Fruit fly (Drosophila melanogaster): Measurements from ENCODE around the gene indra.
A peak's percentile ranks its signal among the peaks of the same experiment; 100 is the strongest.

The indra gene

dm6 chr3L:1322706-1323105 is 19.5 kb downstream of the indra start, which contains the start of gene CG9184:
Gene CG9184, minus strand, starts transcription at chr3L:1322806.
- TF ChIP-seq grn (GFP tag; optimal IDR thresholded peaks at IDR 0.05) = peak; percentile 1
- TF ChIP-seq Ets65A (GFP tag) = peak; percentile 19
- no peak for TF ChIP-seq hb (GFP tag; IDR thresholded peaks at IDR 0.05; ENCODE audit: partially characterized antibody)
- TF ChIP-seq gcm2 (GFP tag; optimal IDR thresholded peaks at IDR 0.05) = no peak
- TF ChIP-seq jing (GFP tag; optimal IDR thresholded peaks at IDR 0.05) = no peak

- TF ChIP-seq E2f2 (GFP tag; IDR thresholded peaks at IDR 0.05) = no peak
- 0 out of 2 replicates have a peak, but pooled peaks have one; percentile 21 for TF ChIP-seq CG6689 (GFP tag; IDR thresholded peaks at IDR 0.05)
- TF ChIP-seq Hr39 (optimal IDR thresholded peaks at IDR 0.05) = peak; percentile 65
- TF ChIP-seq CG17328 (GFP tag; IDR thresholded peaks at IDR 0.05) = no peak
Observed at dm6 chr3L:1322159-1322558, 20.0 kb downstream of the indra start.

- 0 out of 2 replicates have a peak, but pooled peaks have one; percentile 4 for TF ChIP-seq CG31441 (GFP tag; IDR thresholded peaks at IDR 0.05)
- peak; percentile 36 for TF ChIP-seq nom (GFP tag; optimal IDR thresholded peaks at IDR 0.05)
- TF ChIP-seq CG31365 (tag; optimal IDR thresholded peaks at IDR 0.05) = no peak
- TF ChIP-seq rib (GFP tag; IDR thresholded peaks at IDR 0.05) = 0 out of 2 replicates have a peak, but pooled peaks have one; percentile 49
- 0 out of 2 replicates have a peak, but pooled peaks have one; percentile 0 for TF ChIP-seq HLH3B (GFP tag; IDR thresholded peaks at IDR 0.05)
- TF ChIP-seq sens (GFP tag) = peak; percentile 11
- no peak for TF ChIP-seq HLH4C (GFP tag; IDR thresholded peaks at IDR 0.05; ENCODE audit: partially characterized antibody)
- peak; percentile 58 for TF ChIP-seq lbe (GFP tag; optimal IDR thresholded peaks at IDR 0.05)
- TF ChIP-seq corto (GFP tag; optimal IDR thresholded peaks at IDR 0.05) = peak; percentile 1
Observed at dm6 chr3L:1320931-1321556, 21.2 kb downstream of the indra start.

dm6 chr3L:1320230-1320930 is 21.8 kb downstream of the indra start:
- TF ChIP-seq CG15514 (GFP tag; optimal IDR thresholded peaks at IDR 0.05) = peak; percentile 4
- no peak for TF ChIP-seq Mes4 (GFP tag; optimal IDR thresholded peaks at IDR 0.05)
- TF ChIP-seq Adf1 (GFP tag; IDR thresholded peaks at IDR 0.05) = no peak
- no peak for TF ChIP-seq HLH54F (GFP tag; optimal IDR thresholded peaks at IDR 0.05)
- TF ChIP-seq dmrt99B (tag; optimal IDR thresholded peaks at IDR 0.05) = peak; percentile 23
- TF ChIP-seq CG2712 (tag; optimal IDR thresholded peaks at IDR 0.05) = peak; percentile 2
- TF ChIP-seq Dip3 (GFP tag; optimal IDR thresholded peaks at IDR 0.05) = peak; percentile 28
- TF ChIP-seq hbn (GFP tag; IDR thresholded peaks at IDR 0.05; ENCODE audit: partially characterized antibody) = no peak
- TF ChIP-seq Med (GFP tag) = peak; percentile 33
- TF ChIP-seq CG18619 (GFP tag; optimal IDR thresholded peaks at IDR 0.05) = no peak
- TF ChIP-seq CG10366 (GFP tag; IDR thresholded peaks at IDR 0.05) = peak; percentile 46
- TF ChIP-seq Oaz (GFP tag; IDR thresholded peaks at IDR 0.05) = no peak
- no peak for TF ChIP-seq cato (GFP tag; optimal IDR thresholded peaks at IDR 0.05; ENCODE audit: borderline replicate concordance)
- TF ChIP-seq MTF-1 (GFP tag; optimal IDR thresholded peaks at IDR 0.05; ENCODE audit: borderline replicate concordance) = no peak
- peak; percentile 37 for TF ChIP-seq grau (tag; optimal IDR thresholded peaks at IDR 0.05)
- TF ChIP-seq Stat92E (GFP tag; optimal IDR thresholded peaks at IDR 0.05) = no peak
- TF ChIP-seq CG1233 (GFP tag; optimal IDR thresholded peaks at IDR 0.05) = no peak
- no peak for TF ChIP-seq Ssrp (tag; optimal IDR thresholded peaks at IDR 0.05)
- no peak for TF ChIP-seq CG1602 (GFP tag; optimal IDR thresholded peaks at IDR 0.05)
- TF ChIP-seq Sox102F (GFP tag; optimal IDR thresholded peaks at IDR 0.05) = peak; percentile 31
- TF ChIP-seq lilli (GFP tag; optimal IDR thresholded peaks at IDR 0.05) = peak; percentile 25
- TF ChIP-seq shn (GFP tag; optimal IDR thresholded peaks at IDR 0.05) = no peak
- no peak for TF ChIP-seq Hr39 (optimal IDR thresholded peaks at IDR 0.05)
- no peak for TF ChIP-seq CG6683 (GFP tag; optimal IDR thresholded peaks at IDR 0.05)
- no peak for TF ChIP-seq dati (GFP tag; IDR thresholded peaks at IDR 0.05)
- TF ChIP-seq insv (GFP tag; optimal IDR thresholded peaks at IDR 0.05) = no peak
- TF ChIP-seq Sox100B (GFP tag; optimal IDR thresholded peaks at IDR 0.05) = peak; percentile 7

All from whole organism, embryonic.